Worm (Caenorhabditis elegans) whole organism, late embryonic: ENCODE data around the gene F44G4.3.

ENCODE experiments used
- ceh-19 ChIP-seq: fragments of 200-800 bp; sonication (Bioruptor generic); optimal IDR thresholded peaks from 2 replicates; lab custom pipeline; 2018; ENCODE audit warnings: mild to moderate bottlenecking, missing genetic modification characterization, missing compliant biosample characterization
- ceh-2 ChIP-seq: sonication (generic microtip); optimal IDR thresholded peaks from 2 replicates; lab custom pipeline; 2016; ENCODE audit warnings: missing genotype, missing genetic modification characterization, missing compliant biosample characterization
- ceh-6 ChIP-seq: fragments of 200-800 bp; sonication (Bioruptor generic); optimal IDR thresholded peaks from 2 replicates; lab custom pipeline; 2018; ENCODE audit warnings: mild to moderate bottlenecking, missing genetic modification characterization, missing compliant biosample characterization
- elt-2 ChIP-seq: sonication (generic microtip); optimal IDR thresholded peaks from 2 replicates; lab custom pipeline; 2016; ENCODE audit warnings: missing genetic modification reagents, missing genetic modification characterization, missing compliant biosample characterization
- fkh-10 ChIP-seq: fragments of 150-350 bp; optimal IDR thresholded peaks from 2 replicates; lab custom pipeline; 2014; ENCODE audit warnings: missing biosample characterization, missing genetic modification reagents, missing genetic modification characterization
- hlh-30 ChIP-seq: sonication (generic microtip); optimal IDR thresholded peaks from 2 replicates; lab custom pipeline; 2017; ENCODE audit warnings: antibody characterized with exemption, missing genetic modification characterization, missing compliant biosample characterization; ENCODE audit not compliant: insufficient read depth
- nhr-11 ChIP-seq: fragments of 150-350 bp; optimal IDR thresholded peaks from 2 replicates; lab custom pipeline; 2014; ENCODE audit warnings: missing biosample characterization, missing genetic modification characterization
- pag-3 ChIP-seq: sonication (generic microtip); optimal IDR thresholded peaks from 2 replicates; lab custom pipeline; 2016; ENCODE audit warnings: missing compliant biosample characterization, missing genetic modification characterization, borderline replicate concordance
- pha-4 ChIP-seq: fragments of 150-350 bp; optimal IDR thresholded peaks from 2 replicates; lab custom pipeline; 2018; ENCODE audit warnings: missing biosample characterization, missing genetic modification reagents, missing genetic modification characterization
- tbx-2 ChIP-seq: sonication (generic microtip); optimal IDR thresholded peaks from 2 replicates; lab custom pipeline; 2016; ENCODE audit warnings: missing genetic modification characterization, missing compliant biosample characterization
- tbx-7 ChIP-seq: sonication (generic microtip); optimal IDR thresholded peaks from 2 replicates; lab custom pipeline; 2016; ENCODE audit warnings: missing genotype, missing genetic modification characterization, missing compliant biosample characterization
- unc-86 ChIP-seq: sonication (generic microtip); optimal IDR thresholded peaks from 2 replicates; lab custom pipeline; 2016; ENCODE audit warnings: missing genetic modification characterization, missing compliant biosample characterization

- TF ChIP-seq elt-2 (tag; lab: Kevin White, UChicago) (no peak), pag-3 (no peak), pha-4 (tag; lab: Kevin White, UChicago) (no peak), ceh-2 (tag; lab: Kevin White, UChicago) (no peak), ceh-19 (GFP tag; lab: Kevin White, UChicago) (no peak), nhr-11 (tag; lab: Kevin White, UChicago) (no peak), fkh-10 (GFP tag; lab: Kevin White, UChicago) (no peak), tbx-7 (tag; lab: Kevin White, UChicago) (no peak), hlh-30 (no peak), tbx-2 (tag; lab: Kevin White, UChicago) (no peak), ceh-6 (GFP tag; lab: Kevin White, UChicago) (no peak), unc-86 (no peak)
Observed at ce11 chrII:9031891-9032290, 34.4 kb upstream of the F44G4.3 start.
